Fruit fly (Drosophila melanogaster): ENCODE results near the gene CG3706.

CG3706 gene

DNA sequence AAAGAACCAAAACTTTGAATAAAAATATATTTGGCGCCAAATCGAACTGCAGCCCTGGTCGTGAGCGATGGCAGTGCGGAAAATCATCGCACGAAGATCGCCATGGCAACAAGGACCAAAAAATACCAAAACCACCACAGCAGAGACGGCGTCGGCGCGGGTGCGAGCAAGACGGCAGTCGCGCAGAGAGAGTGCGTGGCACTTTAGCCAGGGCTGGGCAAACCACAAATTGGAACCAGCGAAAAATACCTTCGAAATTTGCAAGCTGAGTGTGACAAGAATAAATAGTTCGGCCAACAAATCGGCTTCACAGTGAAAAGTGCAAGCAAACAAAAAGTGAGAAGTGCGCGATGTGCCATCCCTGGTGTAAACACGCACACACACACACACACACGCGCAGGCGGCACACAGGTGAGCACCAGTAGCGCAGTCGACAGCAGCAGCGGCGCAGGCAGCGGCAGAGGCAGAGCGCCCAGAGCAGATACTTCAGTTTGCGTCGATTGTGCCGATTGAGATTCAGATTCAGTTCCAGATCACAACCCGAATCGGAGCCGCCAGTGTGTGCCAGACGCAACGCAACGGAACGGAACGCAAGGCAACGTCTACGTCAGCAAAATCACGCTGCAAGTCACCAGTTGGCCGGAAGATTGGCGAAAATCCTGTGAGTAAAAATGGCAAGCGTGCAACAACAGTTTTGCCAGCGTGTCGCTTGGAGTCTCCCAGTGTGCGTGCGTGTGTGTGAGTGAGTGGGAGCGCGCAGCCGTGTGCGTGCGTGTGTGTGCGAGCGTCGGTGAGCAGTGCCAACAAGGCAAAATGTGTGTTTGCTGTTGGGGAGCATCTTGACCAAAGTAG, 3.0 kb upstream of the CG3706 start, which contains the start of gene TRAM (continued):
- TF ChIP-seq CG8290 (GFP tag; optimal IDR thresholded peaks at IDR 0.05) (peak; percentile 96), CG8290 (tag; optimal IDR thresholded peaks at IDR 0.05) (peak; percentile 97 to 99), B-H2 (GFP tag; optimal IDR thresholded peaks at IDR 0.05) (peak; percentile 99), CG9797 (GFP tag; optimal IDR thresholded peaks at IDR 0.05) (peak; percentile 85), Lhr (GFP tag; optimal IDR thresholded peaks at IDR 0.05) (peak; percentile 98), CG33213 (GFP tag; optimal IDR thresholded peaks at IDR 0.05) (peak; percentile 98), zen (tag; optimal IDR thresholded peaks at IDR 0.05) (peak; percentile 95), eve (GFP tag; optimal IDR thresholded peaks at IDR 0.05) (peak in 1 of 2 experiments; percentile 89), CG8089 (GFP tag; optimal IDR thresholded peaks at IDR 0.05) (peak; percentile 98), CG4730 (GFP tag; IDR thresholded peaks at IDR 0.05) (peak; percentile 97), sima (GFP tag; optimal IDR thresholded peaks at IDR 0.05) (peak; percentile 95), CG13123 (GFP tag; optimal IDR thresholded peaks at IDR 0.05) (peak; percentile 96), tio (GFP tag; optimal IDR thresholded peaks at IDR 0.05) (no peak), abd-A (tag; optimal IDR thresholded peaks at IDR 0.05) (no peak), CG6765 (GFP tag; optimal IDR thresholded peaks at IDR 0.05) (peak; percentile 95), MBD-R2 (GFP tag; IDR thresholded peaks at IDR 0.05) (peak; percentile 99), CG6272 (GFP tag; IDR thresholded peaks at IDR 0.05) (peak; percentile 98), CG18764 (GFP tag; optimal IDR thresholded peaks at IDR 0.05) (peak; percentile 97), CG18262 (tag; optimal IDR thresholded peaks at IDR 0.05) (peak; percentile 95), Ssrp (tag; optimal IDR thresholded peaks at IDR 0.05) (peak; percentile 97), gro (GFP tag; optimal IDR thresholded peaks at IDR 0.05) (peak; percentile 98), dimm (GFP tag; IDR thresholded peaks at IDR 0.05) (peak; percentile 97), CG18619 (GFP tag; optimal IDR thresholded peaks at IDR 0.05) (peak; percentile 99), TFAM (GFP tag; optimal IDR thresholded peaks at IDR 0.05) (peak; percentile 88)

DNA sequence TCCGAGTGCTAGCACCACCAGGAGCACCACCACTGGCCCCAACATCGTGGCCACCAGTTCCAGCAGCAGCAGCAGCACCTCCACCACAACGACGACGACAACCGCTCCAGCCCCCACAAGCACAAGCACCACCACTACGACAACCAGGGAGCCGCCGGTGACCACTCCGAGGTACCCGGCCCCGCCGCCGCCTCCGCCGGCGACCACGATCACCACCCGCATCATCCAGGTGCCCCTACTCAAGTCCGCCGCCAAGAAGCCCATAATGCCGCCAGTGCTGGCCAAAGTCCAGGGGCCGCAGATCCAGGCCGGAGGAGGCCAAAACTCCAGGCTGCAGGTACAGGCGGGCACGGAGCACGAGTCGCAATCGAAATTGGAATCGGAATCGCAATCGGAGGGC, 1.7 kb upstream of the CG3706 start:
- TF ChIP-seq insv (GFP tag; optimal IDR thresholded peaks at IDR 0.05), result no peak
- TF ChIP-seq sim (GFP tag; IDR thresholded peaks at IDR 0.05), result no peak
- no peak for TF ChIP-seq zf30C (GFP tag; optimal IDR thresholded peaks at IDR 0.05)
- TF ChIP-seq CG10959 (GFP tag; IDR thresholded peaks at IDR 0.05), result no peak
- no peak for TF ChIP-seq otp (GFP tag; IDR thresholded peaks at IDR 0.05)
- TF ChIP-seq Med (GFP tag), result peak; percentile 39
- TF ChIP-seq klu (GFP tag; IDR thresholded peaks at IDR 0.05), result no peak
- no peak for TF ChIP-seq CG13123 (GFP tag; optimal IDR thresholded peaks at IDR 0.05)
- TF ChIP-seq Hr39 (optimal IDR thresholded peaks at IDR 0.05), result peak; percentile 52
- no peak for TF ChIP-seq CG13296 (GFP tag; optimal IDR thresholded peaks at IDR 0.05)
- no peak for TF ChIP-seq CG4360 (GFP tag; IDR thresholded peaks at IDR 0.05)
- TF ChIP-seq CG9817 (tag; optimal IDR thresholded peaks at IDR 0.05), result no peak

DNA sequence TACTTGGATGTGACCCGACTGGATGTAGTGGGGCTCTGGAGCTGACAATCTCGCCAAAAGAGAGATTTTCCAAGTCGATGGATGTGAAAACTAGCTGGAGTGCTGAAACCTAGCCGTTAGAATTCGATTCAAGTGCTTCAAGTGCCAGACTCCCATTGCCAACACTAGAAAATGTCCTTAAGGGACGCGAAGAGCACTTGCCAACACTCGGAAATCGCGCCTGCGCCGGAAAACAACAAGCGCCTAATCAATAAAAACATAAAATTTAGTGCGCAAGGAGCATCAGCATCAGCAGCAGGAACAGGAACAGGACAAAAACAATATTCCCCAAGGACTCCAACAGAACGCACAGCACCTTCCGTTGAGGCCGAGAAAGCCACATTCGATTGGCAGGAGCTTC, 584 bp upstream of the CG3706 start:
- TF ChIP-seq onecut (GFP tag; IDR thresholded peaks at IDR 0.05) (peak; percentile 94), CG3163 (GFP tag; optimal IDR thresholded peaks at IDR 0.05) (no peak), CG15514 (GFP tag; optimal IDR thresholded peaks at IDR 0.05) (peak; percentile 19), Myb (GFP tag; optimal IDR thresholded peaks at IDR 0.05) (peak; percentile 58), gt (GFP tag; IDR thresholded peaks at IDR 0.05) (no peak), pzg (GFP tag; optimal IDR thresholded peaks at IDR 0.05) (peak; percentile 25), stwl (tag; optimal IDR thresholded peaks at IDR 0.05) (peak; percentile 33), CG13287 (GFP tag; IDR thresholded peaks at IDR 0.05; ENCODE audit: partially characterized antibody) (peak; percentile 30; the same call in 1 of the 2 replicates), Bgb (GFP tag; IDR thresholded peaks at IDR 0.05; ENCODE audit: partially characterized antibody) (0 out of 2 replicates have a peak, but pooled peaks have one; percentile 15), CG10959 (GFP tag; IDR thresholded peaks at IDR 0.05) (no peak), ewg (GFP tag; optimal IDR thresholded peaks at IDR 0.05) (peak; percentile 97), CG10267 (tag; optimal IDR thresholded peaks at IDR 0.05) (peak; percentile 15)

Data from whole organism, embryonic.